Fruit fly (Drosophila melanogaster) whole organism, embryonic: ENCODE results near the gene CG11768.

ENCODE experiments used
- Aef1 ChIP-seq: fragments of 200-800 bp; sonication (Bioruptor generic); IDR thresholded peaks from 3 replicates; pipeline ENCODE4 v1.3.6; 2022; ENCODE audit warnings: missing biosample characterization, missing genetic modification characterization
- B-H1 ChIP-seq: fragments of 200-800 bp; sonication (Bioruptor generic); IDR thresholded peaks from 3 replicates; pipeline ENCODE4 v1.3.6; 2022; ENCODE audit warnings: missing biosample characterization, missing genetic modification characterization
- CG10543 ChIP-seq: fragments of 200-800 bp; sonication (Bioruptor generic); optimal IDR thresholded peaks from 3 replicates; lab custom pipeline; 2017; ENCODE audit warnings: missing biosample characterization, mild to moderate bottlenecking, missing genetic modification characterization, moderate library complexity
- CG10565 ChIP-seq: fragments of 200-800 bp; sonication (Bioruptor generic); optimal IDR thresholded peaks from 3 replicates; lab custom pipeline; 2016; ENCODE audit warnings: missing biosample characterization, mild to moderate bottlenecking, missing genetic modification characterization
- CG12104 ChIP-seq: fragments of 200-800 bp; sonication (Bioruptor generic); optimal IDR thresholded peaks from 3 replicates; lab custom pipeline; 2016; ENCODE audit warnings: missing biosample characterization, missing genetic modification characterization
- CG13424 ChIP-seq: fragments of 200-800 bp; sonication (Bioruptor generic); optimal IDR thresholded peaks from 2 replicates; lab custom pipeline; 2019; ENCODE audit warnings: missing biosample characterization, mild to moderate bottlenecking, missing genetic modification characterization, moderate library complexity
- CG16779 ChIP-seq: fragments of 200-800 bp; sonication (Bioruptor generic); IDR thresholded peaks from 2 replicates; pipeline ENCODE4 v1.3.6; 2022; ENCODE audit warnings: missing biosample characterization, missing genetic modification characterization
- CG16863 ChIP-seq: fragments of 200-800 bp; sonication (Bioruptor generic); optimal IDR thresholded peaks from 3 replicates; lab custom pipeline; 2016; ENCODE audit warnings: missing biosample characterization, missing genetic modification characterization
- CG17186 ChIP-seq: fragments of 200-800 bp; sonication (Bioruptor generic); optimal IDR thresholded peaks from 3 replicates; lab custom pipeline; 2017; ENCODE audit warnings: missing biosample characterization, missing genetic modification reagents, missing genetic modification characterization
- CG17328 ChIP-seq: fragments of 200-800 bp; sonication (Bioruptor generic); IDR thresholded peaks from 2 replicates; pipeline ENCODE4 v1.3.6; 2022; ENCODE audit warnings: missing biosample characterization, missing genetic modification characterization
- CG18262 ChIP-seq: fragments of 200-800 bp; optimal IDR thresholded peaks from 3 replicates; lab custom pipeline; 2019; ENCODE audit warnings: missing biosample characterization, mild to moderate bottlenecking, missing genetic modification characterization, moderate library complexity
- CG33557 ChIP-seq: fragments of 200-800 bp; sonication (Bioruptor generic); optimal IDR thresholded peaks from 2 replicates; lab custom pipeline; 2019; ENCODE audit warnings: missing biosample characterization, mild to moderate bottlenecking, missing genetic modification characterization, moderate library complexity
- CG34376 ChIP-seq: fragments of 200-800 bp; sonication (Bioruptor generic); optimal IDR thresholded peaks from 2 replicates; lab custom pipeline; 2018; ENCODE audit warnings: missing biosample characterization, mild to moderate bottlenecking, missing genetic modification characterization
- CG3726 ChIP-seq: fragments of 200-800 bp; sonication (Bioruptor generic); IDR thresholded peaks from 3 replicates; pipeline ENCODE4, ENCODE4 v1.3.6; 2022; ENCODE audit warnings: missing biosample characterization, missing genetic modification characterization
- CG3995 ChIP-seq: fragments of 200-800 bp; sonication (Bioruptor generic); optimal IDR thresholded peaks from 3 replicates; lab custom pipeline; 2016; ENCODE audit warnings: missing biosample characterization, missing genetic modification characterization
- CG6683 ChIP-seq: fragments of 200-800 bp; sonication (Bioruptor generic); optimal IDR thresholded peaks from 2 replicates; lab custom pipeline; 2017; ENCODE audit warnings: missing biosample characterization, mild to moderate bottlenecking, missing genetic modification characterization, missing genetic modification reagents
- CG7745 ChIP-seq: fragments of 200-800 bp; sonication (Bioruptor generic); optimal IDR thresholded peaks from 2 replicates; lab custom pipeline; 2018; ENCODE audit warnings: missing biosample characterization, mild to moderate bottlenecking, missing genetic modification characterization, moderate library complexity
- CG8281 ChIP-seq: fragments of 200-800 bp; sonication (Bioruptor generic); optimal IDR thresholded peaks from 2 replicates; lab custom pipeline; 2018; ENCODE audit warnings: missing biosample characterization, mild to moderate bottlenecking, missing genetic modification characterization, moderate library complexity
- CoRest ChIP-seq: fragments of 200-800 bp; sonication (Bioruptor generic); optimal IDR thresholded peaks from 3 replicates; lab custom pipeline; 2018; ENCODE audit warnings: missing biosample characterization, mild to moderate bottlenecking, missing genetic modification characterization, moderate library complexity
- D19A ChIP-seq: fragments of 200-800 bp; optimal IDR thresholded peaks from 3 replicates; lab custom pipeline; 2019; ENCODE audit warnings: missing biosample characterization, mild to moderate bottlenecking, missing genetic modification characterization, moderate library complexity
- Doc2 ChIP-seq: fragments of 200-800 bp; sonication (Bioruptor generic); IDR thresholded peaks from 2 replicates; pipeline ENCODE4 v1.3.6; 2022; ENCODE audit warnings: missing biosample characterization, missing genetic modification characterization
- Doc3 ChIP-seq: fragments of 200-800 bp; sonication (Bioruptor generic); IDR thresholded peaks from 3 replicates; pipeline ENCODE4 v1.3.6; 2022; ENCODE audit warnings: missing biosample characterization, missing genetic modification characterization; ENCODE audit not compliant: partially characterized antibody
- Dp ChIP-seq: fragments of 200-800 bp; sonication (Bioruptor generic); optimal IDR thresholded peaks from 2 replicates; lab custom pipeline; 2018; ENCODE audit warnings: missing biosample characterization, mild to moderate bottlenecking, missing genetic modification characterization, moderate library complexity
- E2f2 ChIP-seq: fragments of 200-800 bp; sonication (Bioruptor generic); IDR thresholded peaks from 2 replicates; pipeline ENCODE4 v1.3.6; 2022; ENCODE audit warnings: missing biosample characterization, missing genetic modification characterization
- ERR ChIP-seq: fragments of 200-800 bp; sonication (Bioruptor generic); optimal IDR thresholded peaks from 2 replicates; lab custom pipeline; 2016; ENCODE audit warnings: missing biosample characterization, missing genetic modification characterization
- Fer1 ChIP-seq: fragments of 200-800 bp; sonication (Bioruptor generic); optimal IDR thresholded peaks from 2 replicates; lab custom pipeline; 2017; ENCODE audit warnings: missing biosample characterization, mild to moderate bottlenecking, missing genetic modification characterization
- Hr39 ChIP-seq: fragments of >200 bp; optimal IDR thresholded peaks from 2 replicates; lab custom pipeline; 2017
- Jarid2 ChIP-seq: fragments of 200-800 bp; sonication (Bioruptor generic); optimal IDR thresholded peaks from 3 replicates; lab custom pipeline; 2017; ENCODE audit warnings: mild to moderate bottlenecking, missing biosample characterization, missing genetic modification reagents, missing genetic modification characterization
- MTF-1 ChIP-seq: fragments of 200-800 bp; sonication (Bioruptor generic); optimal IDR thresholded peaks from 2 replicates; lab custom pipeline; 2018; ENCODE audit warnings: missing biosample characterization, mild to moderate bottlenecking, missing genetic modification characterization, borderline replicate concordance
- NC2α ChIP-seq: fragments of 200-800 bp; sonication (Bioruptor generic); optimal IDR thresholded peaks from 2 replicates; lab custom pipeline; 2016; ENCODE audit warnings: missing biosample characterization, missing genetic modification characterization
- Nf-YB ChIP-seq: fragments of 200-800 bp; sonication (Bioruptor generic); optimal IDR thresholded peaks from 3 replicates; lab custom pipeline; 2019; ENCODE audit warnings: missing biosample characterization, mild to moderate bottlenecking, missing genetic modification characterization, moderate library complexity
- Rfx ChIP-seq: fragments of 200-800 bp; sonication (Bioruptor generic); IDR thresholded peaks from 2 replicates; pipeline ENCODE4 v1.3.6; 2022; ENCODE audit warnings: missing biosample characterization, missing genetic modification characterization
- Sox100B ChIP-seq: fragments of 200-800 bp; sonication (Bioruptor generic); optimal IDR thresholded peaks from 3 replicates; lab custom pipeline; 2018; ENCODE audit warnings: missing biosample characterization, mild to moderate bottlenecking, missing genetic modification characterization
- Xbp1 ChIP-seq: fragments of 200-800 bp; sonication (Bioruptor generic); optimal IDR thresholded peaks from 3 replicates; lab custom pipeline; 2016; ENCODE audit warnings: missing biosample characterization, mild to moderate bottlenecking, missing genetic modification characterization
- bab2 ChIP-seq: fragments of 200-800 bp; sonication (Bioruptor generic); optimal IDR thresholded peaks from 2 replicates; lab custom pipeline; 2016; ENCODE audit warnings: missing biosample characterization, missing genetic modification characterization
- bsh ChIP-seq, 2 experiments: fragments of 200-800 bp; sonication (Bioruptor generic); optimal IDR thresholded peaks; 2 replicates each; lab custom pipeline; 2017 to 2018; ENCODE audit warnings: mild to moderate bottlenecking in 2 of 2, missing biosample characterization in 2 of 2, missing genetic modification characterization in 2 of 2, moderate library complexity in 1 of 2
- chm ChIP-seq: fragments of 200-800 bp; sonication (Bioruptor generic); IDR thresholded peaks from 2 replicates; pipeline ENCODE4 v1.3.6; 2022; ENCODE audit warnings: missing biosample characterization, missing genetic modification characterization
- exex ChIP-seq: fragments of 200-800 bp; sonication (Bioruptor generic); optimal IDR thresholded peaks from 4 replicates; lab custom pipeline; 2018; ENCODE audit warnings: missing biosample characterization, mild to moderate bottlenecking, missing genetic modification characterization, moderate library complexity
- eyg ChIP-seq: fragments of 200-800 bp; sonication (Bioruptor generic); optimal IDR thresholded peaks from 3 replicates; lab custom pipeline; 2016; ENCODE audit warnings: missing biosample characterization, missing genetic modification characterization
- fd3F ChIP-seq: fragments of 200-800 bp; sonication (Bioruptor generic); optimal IDR thresholded peaks from 2 replicates; lab custom pipeline; 2018; ENCODE audit warnings: missing biosample characterization, mild to moderate bottlenecking, missing genetic modification characterization, moderate library complexity
- gem ChIP-seq: fragments of 200-800 bp; sonication (Bioruptor generic); optimal IDR thresholded peaks from 2 replicates; lab custom pipeline; 2019; ENCODE audit warnings: missing biosample characterization, mild to moderate bottlenecking, missing genetic modification characterization, moderate library complexity
- gsb ChIP-seq: fragments of 200-800 bp; sonication (Bioruptor generic); IDR thresholded peaks from 2 replicates; pipeline ENCODE4 v1.3.6; 2022; ENCODE audit warnings: missing biosample characterization, missing genetic modification characterization
- jigr1 ChIP-seq: fragments of 200-800 bp; sonication (Bioruptor generic); IDR thresholded peaks from 3 replicates; pipeline ENCODE4 v1.3.6; 2022; ENCODE audit warnings: missing biosample characterization, missing genetic modification characterization
- pros ChIP-seq: fragments of 200-800 bp; sonication (Bioruptor generic); optimal IDR thresholded peaks from 3 replicates; lab custom pipeline; 2019; ENCODE audit warnings: missing biosample characterization, mild to moderate bottlenecking, missing genetic modification characterization, moderate library complexity
- rib ChIP-seq: fragments of 200-800 bp; sonication (Bioruptor generic); IDR thresholded peaks from 2 replicates; pipeline ENCODE4 v1.3.6; 2022; ENCODE audit warnings: missing biosample characterization, missing genetic modification characterization
- sc ChIP-seq, 3 experiments: fragments of >200 bp in 2 of 3; fragments of 200-800 bp in 1 of 3; sonication (Bioruptor generic) in 1 of 3; optimal IDR thresholded peaks; 2 replicates in 2 of 3; 3 replicates in 1 of 3; lab custom pipeline; 2017; ENCODE audit warnings: mild to moderate bottlenecking in 1 of 3, missing biosample characterization in 1 of 3, missing genetic modification characterization in 1 of 3, missing genetic modification reagents in 1 of 3
- ssp ChIP-seq: fragments of 200-800 bp; sonication (Bioruptor generic); IDR thresholded peaks from 2 replicates; pipeline ENCODE4 v1.3.6; 2022; ENCODE audit warnings: missing biosample characterization, missing genetic modification characterization
- tio ChIP-seq: fragments of 200-800 bp; sonication (Bioruptor generic); optimal IDR thresholded peaks from 2 replicates; lab custom pipeline; 2017; ENCODE audit warnings: missing biosample characterization, missing genetic modification characterization, inconsistent platforms

The CG11768 gene

DNA sequence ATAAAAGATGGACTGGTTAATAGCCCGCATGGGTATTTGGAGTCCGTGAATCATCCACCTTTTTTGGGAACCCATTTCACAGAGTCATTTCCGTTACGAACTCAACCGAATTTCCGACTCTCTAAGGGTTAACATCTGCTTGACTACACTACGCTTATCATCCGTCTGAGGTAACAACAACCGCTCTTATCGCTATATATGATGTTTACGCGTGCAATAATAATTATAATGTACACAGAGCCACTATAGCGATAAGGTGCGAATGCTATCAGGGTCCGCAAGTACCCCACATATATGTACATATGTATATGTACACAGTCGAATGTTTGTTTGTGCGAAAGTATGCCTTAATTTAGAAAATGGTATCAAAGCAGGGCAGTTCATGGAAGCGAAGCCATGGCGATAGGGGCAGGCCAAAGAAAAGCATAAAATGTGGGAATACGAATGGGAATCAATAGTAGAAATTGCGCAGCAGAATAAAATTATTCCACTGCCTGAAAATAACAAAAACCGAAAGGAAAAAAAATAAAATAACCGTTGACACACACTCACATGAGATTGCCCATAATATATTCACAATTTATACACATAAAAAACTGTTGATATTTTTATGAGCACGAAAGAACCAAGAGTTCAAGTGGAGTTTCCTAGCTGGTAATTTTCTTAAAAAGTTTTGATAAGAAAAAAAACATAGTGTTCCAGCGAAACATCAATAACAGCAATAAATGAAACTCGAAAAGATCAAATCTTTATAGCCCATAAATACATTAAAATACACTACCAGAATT is 42.6 kb upstream of the CG11768 start (continued):
- TF ChIP-seq rib = peak; percentile 87
- TF ChIP-seq bab2 = peak; percentile 23
- TF ChIP-seq Fer1 = peak; percentile 95
- TF ChIP-seq B-H1 = peak; percentile 47
- TF ChIP-seq CG16863 (GFP tag; lab: Kevin White, UChicago) = peak; percentile 84
- TF ChIP-seq CG18262 (tag; lab: Kevin White, UChicago) = peak; percentile 54
- TF ChIP-seq ssp (GFP tag; lab: Robert Waterston, UW) = no peak
- TF ChIP-seq CG12104 = peak; percentile 89
- no peak for TF ChIP-seq Aef1 (GFP tag; lab: Robert Waterston, UW)
- TF ChIP-seq CG10543 (GFP tag; lab: Kevin White, UChicago) = peak; percentile 98
- no peak for TF ChIP-seq Doc2 (GFP tag; lab: Robert Waterston, UW)
- peak; percentile 99 for TF ChIP-seq exex
- TF ChIP-seq CG7745 (tag; lab: Kevin White, UChicago) = peak; percentile 95
- TF ChIP-seq CG6683 = peak; percentile 73
- peak; percentile 71 for TF ChIP-seq CG8281 (tag; lab: Kevin White, UChicago)
- TF ChIP-seq jigr1 = 0 out of 3 replicates have a peak, but pooled peaks have one; percentile 18
- TF ChIP-seq Dp (GFP tag; lab: Kevin White, UChicago) = peak; percentile 1
- peak; percentile 89 for TF ChIP-seq CG33557 (GFP tag; lab: Kevin White, UChicago)
- TF ChIP-seq CG16779 (GFP tag; lab: Robert Waterston, UW) = peak; percentile 81
- TF ChIP-seq CG13424 (tag; lab: Kevin White, UChicago) = peak; percentile 85
- TF ChIP-seq sc (optimal IDR thresholded peaks at IDR 0.05; lab: Kevin White, UChicago) = no peak
- peak; percentile 84 for TF ChIP-seq sc (GFP tag; optimal IDR thresholded peaks at IDR 0.05; lab: Kevin White, UChicago)
- TF ChIP-seq Sox100B (GFP tag; lab: Kevin White, UChicago) = peak; percentile 75
- TF ChIP-seq CG10565 (GFP tag; lab: Kevin White, UChicago) = no peak
- TF ChIP-seq Jarid2 = peak; percentile 74
- peak; percentile 59 for TF ChIP-seq D19A (tag; lab: Kevin White, UChicago)
- peak; percentile 93 for TF ChIP-seq chm (GFP tag; lab: Robert Waterston, UW)
- peak; percentile 75 for TF ChIP-seq ERR (GFP tag; lab: Kevin White, UChicago)
- TF ChIP-seq gem (tag; lab: Kevin White, UChicago) = peak; percentile 69
- peak; percentile 71 for TF ChIP-seq Nf-YB (GFP tag; lab: Kevin White, UChicago)
- peak; percentile 54; the same call in 1 of the 2 replicates for TF ChIP-seq E2f2
- peak; percentile 31; the same call in 1 of the 3 replicates for TF ChIP-seq CG3726 (GFP tag; lab: Robert Waterston, UW)
- peak; percentile 61 for TF ChIP-seq eyg (GFP tag; lab: Kevin White, UChicago)
- peak; percentile 23 for TF ChIP-seq Xbp1 (GFP tag; lab: Kevin White, UChicago)
- peak; percentile 64 for TF ChIP-seq tio (GFP tag; lab: Kevin White, UChicago)
- peak; percentile 69 for TF ChIP-seq gsb (GFP tag; lab: Robert Waterston, UW)
- peak; percentile 79 for TF ChIP-seq CG17328 (GFP tag; lab: Robert Waterston, UW)
- TF ChIP-seq CG3995 = peak; percentile 29
- TF ChIP-seq Hr39 = no peak
- TF ChIP-seq NC2α = peak; percentile 89
- TF ChIP-seq pros = peak; percentile 78
- no peak for TF ChIP-seq Doc3
- TF ChIP-seq CoRest (tag; lab: Kevin White, UChicago) = peak; percentile 57
- peak; percentile 74 for TF ChIP-seq Rfx (GFP tag; lab: Robert Waterston, UW)
- peak in 1 of 2 experiments; percentile 88 for TF ChIP-seq bsh (GFP tag; optimal IDR thresholded peaks at IDR 0.05; lab: Kevin White, UChicago)
- peak; percentile 67 for TF ChIP-seq CG17186 (GFP tag; lab: Kevin White, UChicago)
- peak; percentile 68 for TF ChIP-seq fd3F (GFP tag; lab: Kevin White, UChicago)
- peak; percentile 99 for TF ChIP-seq CG34376 (GFP tag; lab: Kevin White, UChicago)
- peak; percentile 97 for TF ChIP-seq MTF-1 (GFP tag; lab: Kevin White, UChicago)
